Worm (Caenorhabditis elegans): Measurements from ENCODE around the gene daf-2.

The daf-2 gene

ce11 chrIII:3011644-3012043 lies 29.0 kb downstream of the daf-2 start:
- 0 out of 2 replicates have a peak, but pooled peaks have one; percentile 57 for TF ChIP-seq bed-1 (GFP tag; IDR thresholded peaks at IDR 0.05)

- TF ChIP-seq snpc-1.1 (tag; optimal IDR thresholded peaks at IDR 0.05; ENCODE audit: insufficient read depth), result no peak
Observed at ce11 chrIII:2995288-2995687, 45.4 kb downstream of the daf-2 start.

- TF ChIP-seq F57A8.1 (GFP tag; optimal IDR thresholded peaks at IDR 0.05), result no peak
- TF ChIP-seq him-1 (tag; optimal IDR thresholded peaks at IDR 0.05), result peak; percentile 1
Observed at ce11 chrIII:2993963-2994362, 46.7 kb downstream of the daf-2 start.

- peak; percentile 94 for TF ChIP-seq hmg-1.2 (GFP tag; IDR thresholded peaks at IDR 0.05)
- TF ChIP-seq let-526 (GFP tag; IDR thresholded peaks at IDR 0.05), result no peak
- no peak for TF ChIP-seq lin-40 (tag; optimal IDR thresholded peaks at IDR 0.05)
- no peak for TF ChIP-seq dpff-1 (tag; optimal IDR thresholded peaks at IDR 0.05)
- TF ChIP-seq tlf-1 (GFP tag; optimal IDR thresholded peaks at IDR 0.05), result no peak
- no peak for TF ChIP-seq K12H6.12 (tag; optimal IDR thresholded peaks at IDR 0.05)
- peak; percentile 43; the same call in 1 of the 2 replicates for TF ChIP-seq zfh-2 (GFP tag; conservative IDR thresholded peaks at IDR 0.05)
Observed at ce11 chrIII:2992234-2992633, 48.4 kb downstream of the daf-2 start.

- TF ChIP-seq C06A6.2 (GFP tag; conservative IDR thresholded peaks at IDR 0.05), result no peak
- no peak for TF ChIP-seq ztf-28 (GFP tag; IDR thresholded peaks at IDR 0.05)
- TF ChIP-seq F23B12.7 (tag; optimal IDR thresholded peaks at IDR 0.05; ENCODE audit: insufficient read depth), result no peak
- TF ChIP-seq ets-4 (GFP tag; optimal IDR thresholded peaks at IDR 0.05), result no peak
- no peak for TF ChIP-seq ztf-25 (GFP tag; IDR thresholded peaks at IDR 0.05)
- TF ChIP-seq snpc-1.3 (tag; optimal IDR thresholded peaks at IDR 0.05; ENCODE audit: insufficient read depth), result no peak
Observed at ce11 chrIII:2989957-2990356, 50.7 kb downstream of the daf-2 start, which contains the start of gene Y55D5A.4. Gene Y55D5A.4, minus strand, starts transcription at chrIII:2990057.

- TF ChIP-seq mcd-1 (GFP tag; IDR thresholded peaks at IDR 0.05) (no peak), pbrm-1 (GFP tag; IDR thresholded peaks at IDR 0.05) (no peak), him-1 (tag; optimal IDR thresholded peaks at IDR 0.05) (no peak), madf-6 (GFP tag; IDR thresholded peaks at IDR 0.05) (no peak), attf-3 (GFP tag; conservative IDR thresholded peaks at IDR 0.05) (no peak), Y67H2A.10 (GFP tag; conservative IDR thresholded peaks at IDR 0.05) (no peak), bed-1 (GFP tag; IDR thresholded peaks at IDR 0.05) (no peak), ztf-26 (tag; optimal IDR thresholded peaks at IDR 0.05) (no peak), nhr-120 (GFP tag; IDR thresholded peaks at IDR 0.05) (no peak), ceh-27 (GFP tag; optimal IDR thresholded peaks at IDR 0.05) (no peak), let-607 (tag; optimal IDR thresholded peaks at IDR 0.05) (no peak), ztf-18 (tag; optimal IDR thresholded peaks at IDR 0.05) (no peak), madf-10 (tag; optimal IDR thresholded peaks at IDR 0.05) (no peak), ceh-91 (GFP tag; IDR thresholded peaks at IDR 0.05) (no peak), F55B11.4 (tag; optimal IDR thresholded peaks at IDR 0.05; ENCODE audit: borderline replicate concordance, insufficient read depth) (no peak)
Observed at ce11 chrIII:2983044-2983443, 57.6 kb downstream of the daf-2 start.
